Fruit fly (Drosophila melanogaster): ENCODE data around the gene CG9215.

Gene CG9215

DNA sequence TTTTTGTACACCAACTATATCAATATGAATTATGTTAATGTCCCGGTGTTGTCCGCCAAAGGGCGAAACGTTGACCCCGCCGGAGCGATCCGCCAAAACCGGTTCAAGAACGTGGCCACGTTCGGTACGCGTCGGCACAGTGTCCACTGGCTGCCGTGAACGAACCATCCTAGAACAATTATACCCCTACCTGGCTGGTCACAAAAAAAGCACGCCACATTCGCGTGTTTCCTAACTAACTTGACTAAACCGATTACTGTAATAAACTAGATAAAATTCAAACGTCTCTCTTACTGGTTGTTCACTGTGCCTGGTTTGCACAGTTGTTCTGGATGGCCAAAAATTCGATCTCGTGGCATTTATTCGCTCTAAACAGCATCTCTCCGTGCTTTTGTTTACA, 3.1 kb downstream of the CG9215 start (continued):
- TF ChIP-seq Ets21C (GFP tag; optimal IDR thresholded peaks at IDR 0.05) (peak; percentile 94), Sox15 (GFP tag; optimal IDR thresholded peaks at IDR 0.05) (peak; percentile 88), salr (GFP tag; optimal IDR thresholded peaks at IDR 0.05) (peak; percentile 73 to 90), CG7368 (GFP tag; optimal IDR thresholded peaks at IDR 0.05) (no peak), svp (GFP tag) (peak; percentile 98), net (GFP tag; optimal IDR thresholded peaks at IDR 0.05) (peak; percentile 91), fd59A (GFP tag; optimal IDR thresholded peaks at IDR 0.05) (peak; percentile 90), Smox (GFP tag; optimal IDR thresholded peaks at IDR 0.05) (peak; percentile 94), acj6 (GFP tag; optimal IDR thresholded peaks at IDR 0.05) (peak; percentile 94), Met (GFP tag; optimal IDR thresholded peaks at IDR 0.05) (peak; percentile 97), lz (GFP tag; optimal IDR thresholded peaks at IDR 0.05) (peak; percentile 96), achi (GFP tag; optimal IDR thresholded peaks at IDR 0.05) (peak; percentile 92), Gug (GFP tag; IDR thresholded peaks at IDR 0.05) (peak; percentile 89), pdm3 (GFP tag; optimal IDR thresholded peaks at IDR 0.05) (peak; percentile 95), CG4318 (GFP tag; optimal IDR thresholded peaks at IDR 0.05) (no peak), CG3032 (tag; optimal IDR thresholded peaks at IDR 0.05) (peak; percentile 88), CG15336 (GFP tag; IDR thresholded peaks at IDR 0.05) (peak; percentile 91), Hr39 (GFP tag; optimal IDR thresholded peaks at IDR 0.05) (peak; percentile 97), CG31627 (GFP tag; optimal IDR thresholded peaks at IDR 0.05) (peak; percentile 97), fkh (GFP tag; optimal IDR thresholded peaks at IDR 0.05) (peak; percentile 88), Hr38 (GFP tag; optimal IDR thresholded peaks at IDR 0.05) (no peak), CG3919 (GFP tag; optimal IDR thresholded peaks at IDR 0.05) (peak; percentile 97), Sox102F (GFP tag; optimal IDR thresholded peaks at IDR 0.05) (peak; percentile 97), CG6276 (GFP tag; optimal IDR thresholded peaks at IDR 0.05) (no peak), Eip78C (GFP tag) (peak; percentile 97), CG8319 (GFP tag; optimal IDR thresholded peaks at IDR 0.05) (peak; percentile 88), CG10669 (GFP tag; optimal IDR thresholded peaks at IDR 0.05) (peak; percentile 90), vri (GFP tag; optimal IDR thresholded peaks at IDR 0.05) (peak; percentile 96), CG8119 (GFP tag; IDR thresholded peaks at IDR 0.05) (peak; percentile 89), CG10631 (GFP tag; optimal IDR thresholded peaks at IDR 0.05) (peak; percentile 93), Blimp-1 (GFP tag; optimal IDR thresholded peaks at IDR 0.05) (peak; percentile 83), Lpt (GFP tag; optimal IDR thresholded peaks at IDR 0.05) (peak; percentile 87), CG34406 (GFP tag; optimal IDR thresholded peaks at IDR 0.05) (peak; percentile 90), eg (GFP tag; IDR thresholded peaks at IDR 0.05) (peak; percentile 94), Ets96B (tag; optimal IDR thresholded peaks at IDR 0.05) (peak; percentile 85)

DNA sequence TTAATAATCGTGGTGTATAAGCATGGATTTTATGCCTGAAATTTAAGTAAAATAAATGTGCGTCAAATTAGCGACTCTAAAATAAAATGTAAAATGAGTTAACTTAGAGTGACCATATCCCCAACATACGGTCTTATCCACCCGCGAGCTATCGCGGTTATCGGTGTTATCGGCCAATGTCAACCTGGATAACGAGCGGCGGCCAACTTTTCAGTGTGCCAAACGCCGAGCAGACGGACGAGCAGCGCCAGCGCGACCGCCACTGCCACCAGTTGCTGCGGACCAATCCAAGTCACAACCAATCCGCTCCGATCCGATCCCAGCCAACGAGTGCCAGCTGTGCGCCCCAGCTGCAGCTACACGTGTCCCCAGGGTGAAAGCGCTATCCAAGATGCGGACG, 4.6 kb downstream of the CG9215 start, which contains the start of the genes cerv and CG7872:
TSS of gene cerv (minus strand) at position 129 of the 400 bp plus-strand sequence.
TSS of gene CG7872 (plus strand) at position 163 of the 400 bp plus-strand sequence.
- TF ChIP-seq CG34406 (GFP tag; optimal IDR thresholded peaks at IDR 0.05) (no peak), Eip75B (GFP tag; optimal IDR thresholded peaks at IDR 0.05) (no peak), Ets21C (GFP tag; optimal IDR thresholded peaks at IDR 0.05) (no peak), CG7368 (GFP tag; optimal IDR thresholded peaks at IDR 0.05) (no peak), svp (GFP tag) (no peak), OdsH (GFP tag; optimal IDR thresholded peaks at IDR 0.05) (no peak), CG10631 (GFP tag; optimal IDR thresholded peaks at IDR 0.05) (no peak), fd59A (GFP tag; optimal IDR thresholded peaks at IDR 0.05) (no peak), CG4318 (GFP tag; optimal IDR thresholded peaks at IDR 0.05) (no peak), CG11294 (GFP tag; IDR thresholded peaks at IDR 0.05) (no peak), achi (GFP tag; optimal IDR thresholded peaks at IDR 0.05) (peak; percentile 52), CG9139 (GFP tag; optimal IDR thresholded peaks at IDR 0.05) (no peak), CG8119 (GFP tag; IDR thresholded peaks at IDR 0.05) (no peak), CG6808 (GFP tag; optimal IDR thresholded peaks at IDR 0.05) (no peak), CG16779 (tag; optimal IDR thresholded peaks at IDR 0.05) (no peak), salr (GFP tag; optimal IDR thresholded peaks at IDR 0.05) (no peak), CG3919 (GFP tag; optimal IDR thresholded peaks at IDR 0.05) (peak; percentile 2), dsx (GFP tag; optimal IDR thresholded peaks at IDR 0.05; ENCODE audit: poor library complexity, severe bottlenecking) (no peak), Ets96B (tag; optimal IDR thresholded peaks at IDR 0.05) (no peak), CG15336 (GFP tag; IDR thresholded peaks at IDR 0.05) (no peak), Blimp-1 (GFP tag; optimal IDR thresholded peaks at IDR 0.05) (no peak), Eip78C (GFP tag) (peak; percentile 27), Sox14 (GFP tag; optimal IDR thresholded peaks at IDR 0.05) (no peak), CG1621 (tag; optimal IDR thresholded peaks at IDR 0.05) (peak; percentile 20), net (GFP tag; optimal IDR thresholded peaks at IDR 0.05) (no peak), Hr4 (GFP tag; optimal IDR thresholded peaks at IDR 0.05) (no peak), Sox15 (GFP tag; optimal IDR thresholded peaks at IDR 0.05) (no peak), dac (GFP tag; optimal IDR thresholded peaks at IDR 0.05) (no peak), CG10669 (GFP tag; optimal IDR thresholded peaks at IDR 0.05) (no peak), Lpt (GFP tag; optimal IDR thresholded peaks at IDR 0.05) (no peak), Smox (GFP tag; optimal IDR thresholded peaks at IDR 0.05) (no peak), lz (GFP tag; optimal IDR thresholded peaks at IDR 0.05) (no peak), fkh (GFP tag; optimal IDR thresholded peaks at IDR 0.05) (peak; percentile 27), Met (GFP tag; optimal IDR thresholded peaks at IDR 0.05) (no peak), vri (GFP tag; optimal IDR thresholded peaks at IDR 0.05) (no peak), spab (GFP tag; optimal IDR thresholded peaks at IDR 0.05) (no peak), CG31627 (GFP tag; optimal IDR thresholded peaks at IDR 0.05) (no peak)

Measured in whole organism, prepupa.